Worm (Caenorhabditis elegans) whole organism, L4 larva: Measurements from ENCODE around the gene C37H5.5.
A peak's percentile ranks its signal among the peaks of the same experiment; 100 is the strongest.

Source experiments
- daf-16 ChIP-seq, 3 experiments: sonication (generic microtip); optimal IDR thresholded peaks; 2 replicates each; lab custom pipeline; 2016 to 2017; ENCODE audit warnings: missing genetic modification characterization in 3 of 3, missing genetic modification reagents in 3 of 3, mild to moderate bottlenecking in 2 of 3, missing compliant biosample characterization in 2 of 3, missing biosample characterization in 1 of 3, moderate library complexity in 1 of 3
- mdt-29 ChIP-seq: fragments of 200-800 bp; sonication (Bioruptor generic); IDR thresholded peaks from 2 replicates; pipeline ENCODE4 v1.3.6; 2022; ENCODE audit warnings: missing genetic modification reagents, missing genetic modification characterization, missing compliant biosample characterization
- mxl-3 ChIP-seq: fragments of 200-800 bp; sonication (Bioruptor generic); optimal IDR thresholded peaks from 2 replicates; lab custom pipeline; 2018; ENCODE audit warnings: mild to moderate bottlenecking, missing genetic modification characterization, missing compliant biosample characterization

ce11 chrV:4826710-4827380, at the start of gene C37H5.5, which contains the start of gene hsp-6:
- TF ChIP-seq daf-16 (GFP tag; optimal IDR thresholded peaks at IDR 0.05; lab: Kevin White, UChicago) (peak in 1 of 2 experiments; percentile 24), daf-16 (tag; optimal IDR thresholded peaks at IDR 0.05; lab: Kevin White, UChicago) (peak; percentile 56), mdt-29 (GFP tag; lab: Robert Waterston, UW) (peak; percentile 91), mxl-3 (peak; percentile 24)
